Fruit fly (Drosophila melanogaster) whole organism, embryonic: ENCODE measurements around the gene CG32225.

Experiments used
- Adf1 ChIP-seq: fragments of 200-800 bp; sonication (Bioruptor generic); IDR thresholded peaks from 2 replicates; pipeline ENCODE4 v1.3.6; 2022; ENCODE audit warnings: missing biosample characterization, missing genetic modification characterization
- CG1024 ChIP-seq: fragments of 200-800 bp; sonication (Bioruptor generic); IDR thresholded peaks from 2 replicates; pipeline ENCODE4 v1.3.6; 2022; ENCODE audit warnings: missing biosample characterization, missing genetic modification characterization
- CG10274 ChIP-seq: fragments of 200-800 bp; sonication (Bioruptor generic); optimal IDR thresholded peaks from 3 replicates; lab custom pipeline; 2017; ENCODE audit warnings: missing biosample characterization, mild to moderate bottlenecking, missing genetic modification characterization
- CG10543 ChIP-seq: fragments of 200-800 bp; sonication (Bioruptor generic); optimal IDR thresholded peaks from 3 replicates; lab custom pipeline; 2017; ENCODE audit warnings: missing biosample characterization, mild to moderate bottlenecking, missing genetic modification characterization, moderate library complexity
- CG13287 ChIP-seq: fragments of 200-800 bp; sonication (Bioruptor generic); IDR thresholded peaks from 2 replicates; pipeline ENCODE4 v1.3.6; 2022; ENCODE audit warnings: missing biosample characterization, missing genetic modification characterization; ENCODE audit not compliant: partially characterized antibody
- CG13424 ChIP-seq: fragments of 200-800 bp; sonication (Bioruptor generic); optimal IDR thresholded peaks from 2 replicates; lab custom pipeline; 2019; ENCODE audit warnings: missing biosample characterization, mild to moderate bottlenecking, missing genetic modification characterization, moderate library complexity
- CG13624 ChIP-seq: fragments of 200-800 bp; sonication (Bioruptor generic); optimal IDR thresholded peaks from 2 replicates; lab custom pipeline; 2016; ENCODE audit warnings: missing biosample characterization, missing genetic modification characterization
- CG14860 ChIP-seq: fragments of 200-800 bp; sonication (Bioruptor generic); IDR thresholded peaks from 3 replicates; pipeline ENCODE4 v1.3.6; 2022; ENCODE audit warnings: missing biosample characterization, missing genetic modification characterization; ENCODE audit not compliant: partially characterized antibody
- CG15073 ChIP-seq: fragments of 200-800 bp; sonication (Bioruptor generic); optimal IDR thresholded peaks from 2 replicates; lab custom pipeline; 2016; ENCODE audit warnings: missing biosample characterization, missing genetic modification characterization
- CG15514 ChIP-seq: fragments of 200-800 bp; sonication (Bioruptor generic); optimal IDR thresholded peaks from 3 replicates; lab custom pipeline; 2017; ENCODE audit warnings: missing biosample characterization, missing genetic modification characterization, mild to moderate bottlenecking, moderate library complexity, missing genetic modification reagents
- CG18764 ChIP-seq: fragments of 200-800 bp; sonication (Bioruptor generic); optimal IDR thresholded peaks from 3 replicates; lab custom pipeline; 2016; ENCODE audit warnings: missing biosample characterization, missing genetic modification characterization
- CG2120 ChIP-seq: fragments of 200-800 bp; sonication (Bioruptor generic); optimal IDR thresholded peaks from 3 replicates; lab custom pipeline; 2016; ENCODE audit warnings: missing biosample characterization, missing genetic modification characterization
- CG3163 ChIP-seq: fragments of 200-800 bp; sonication (Bioruptor generic); optimal IDR thresholded peaks from 3 replicates; lab custom pipeline; 2016; ENCODE audit warnings: missing biosample characterization, missing genetic modification characterization
- CG34422 ChIP-seq: fragments of 200-800 bp; sonication (Bioruptor generic); IDR thresholded peaks from 3 replicates; pipeline ENCODE4 v1.3.6; 2022; ENCODE audit warnings: missing biosample characterization, missing genetic modification characterization
- CG3847 ChIP-seq: fragments of 200-800 bp; sonication (Bioruptor generic); IDR thresholded peaks from 2 replicates; pipeline ENCODE4 v1.3.6; 2022; ENCODE audit warnings: missing biosample characterization, missing genetic modification characterization
- CG4404 ChIP-seq: fragments of 200-800 bp; sonication (Bioruptor generic); IDR thresholded peaks from 2 replicates; pipeline ENCODE4 v1.3.6; 2022; ENCODE audit warnings: missing biosample characterization, missing genetic modification characterization
- CG6791 ChIP-seq: fragments of 200-800 bp; sonication (Bioruptor generic); IDR thresholded peaks from 3 replicates; pipeline ENCODE4 v1.3.6; 2022; ENCODE audit warnings: missing biosample characterization, missing genetic modification characterization; ENCODE audit not compliant: partially characterized antibody
- CG7786 ChIP-seq: fragments of 200-800 bp; sonication (Bioruptor generic); optimal IDR thresholded peaks from 2 replicates; lab custom pipeline; 2016; ENCODE audit warnings: missing biosample characterization, missing genetic modification characterization
- CG8478 ChIP-seq: fragments of >200 bp; optimal IDR thresholded peaks from 2 replicates; lab custom pipeline; 2018
- CG9797 ChIP-seq: fragments of 200-800 bp; sonication (Bioruptor generic); optimal IDR thresholded peaks from 3 replicates; lab custom pipeline; 2018; ENCODE audit warnings: missing biosample characterization, mild to moderate bottlenecking, missing genetic modification characterization
- CoRest ChIP-seq: fragments of 200-800 bp; sonication (Bioruptor generic); optimal IDR thresholded peaks from 3 replicates; lab custom pipeline; 2018; ENCODE audit warnings: missing biosample characterization, mild to moderate bottlenecking, missing genetic modification characterization, moderate library complexity
- D19B ChIP-seq: fragments of 200-800 bp; sonication (Bioruptor generic); optimal IDR thresholded peaks from 2 replicates; lab custom pipeline; 2017; ENCODE audit warnings: missing biosample characterization, mild to moderate bottlenecking, missing genetic modification characterization
- Ets97D ChIP-seq: fragments of 200-800 bp; sonication (Bioruptor generic); optimal IDR thresholded peaks from 3 replicates; lab custom pipeline; 2016; ENCODE audit warnings: missing biosample characterization, missing genetic modification characterization
- HLH54F ChIP-seq: fragments of 200-800 bp; sonication (Bioruptor generic); optimal IDR thresholded peaks from 3 replicates; lab custom pipeline; 2016; ENCODE audit warnings: missing biosample characterization, missing genetic modification characterization
- Hr39 ChIP-seq: fragments of >200 bp; optimal IDR thresholded peaks from 2 replicates; lab custom pipeline; 2017
- Mrtf ChIP-seq: fragments of 200-800 bp; sonication (Bioruptor generic); IDR thresholded peaks from 3 replicates; pipeline ENCODE4 v1.3.6; 2022; ENCODE audit warnings: missing biosample characterization, missing genetic modification characterization
- NK7.1 ChIP-seq: fragments of 200-800 bp; sonication (Bioruptor generic); optimal IDR thresholded peaks from 3 replicates; lab custom pipeline; 2016; ENCODE audit warnings: missing biosample characterization, missing genetic modification characterization
- Nf-YB ChIP-seq: fragments of 200-800 bp; sonication (Bioruptor generic); optimal IDR thresholded peaks from 3 replicates; lab custom pipeline; 2019; ENCODE audit warnings: missing biosample characterization, mild to moderate bottlenecking, missing genetic modification characterization, moderate library complexity
- Optix ChIP-seq: fragments of 200-800 bp; sonication (Bioruptor generic); IDR thresholded peaks from 3 replicates; pipeline ENCODE4 v1.3.6; 2022; ENCODE audit warnings: missing biosample characterization, missing genetic modification characterization
- Pdp1 ChIP-seq, 2 experiments: fragments of 200-800 bp; sonication (Bioruptor generic); optimal IDR thresholded peaks; 3 replicates each; lab custom pipeline; 2016; ENCODE audit warnings: missing biosample characterization in 2 of 2, missing genetic modification characterization in 2 of 2, mild to moderate bottlenecking in 1 of 2, moderate library complexity in 1 of 2
- Trl ChIP-seq, 3 experiments: fragments of >200 bp in 2 of 3; fragments of 200-800 bp in 1 of 3; sonication (Bioruptor generic) in 1 of 3; optimal IDR thresholded peaks; 2 replicates in 1 of 3; 3 replicates in 2 of 3; lab custom pipeline; 2016 to 2017; ENCODE audit warnings: missing biosample characterization in 1 of 3, missing genetic modification characterization in 1 of 3
- al ChIP-seq: fragments of 200-800 bp; sonication (Bioruptor generic); IDR thresholded peaks from 2 replicates; pipeline ENCODE4 v1.3.6; 2022; ENCODE audit warnings: missing biosample characterization, missing genetic modification characterization
- bbx ChIP-seq: fragments of 200-800 bp; sonication (Bioruptor generic); IDR thresholded peaks from 2 replicates; pipeline ENCODE4 v1.3.6; 2022; ENCODE audit warnings: missing biosample characterization, missing genetic modification characterization; ENCODE audit not compliant: partially characterized antibody
- cg ChIP-seq: fragments of 200-800 bp; sonication (Bioruptor generic); optimal IDR thresholded peaks from 3 replicates; lab custom pipeline; 2019; ENCODE audit warnings: missing biosample characterization, mild to moderate bottlenecking, missing genetic modification characterization, moderate library complexity
- chif ChIP-seq, 2 experiments: fragments of 200-800 bp; sonication (Bioruptor generic); optimal IDR thresholded peaks; 3 replicates each; lab custom pipeline; 2016; ENCODE audit warnings: missing biosample characterization in 2 of 2, missing genetic modification characterization in 2 of 2
- ci ChIP-seq: fragments of 200-800 bp; sonication (Bioruptor generic); IDR thresholded peaks from 3 replicates; pipeline ENCODE4 v1.3.6; 2022; ENCODE audit warnings: missing biosample characterization, missing genetic modification characterization
- corto ChIP-seq: fragments of 200-800 bp; sonication (Bioruptor generic); optimal IDR thresholded peaks from 2 replicates; lab custom pipeline; 2016; ENCODE audit warnings: missing biosample characterization, mild to moderate bottlenecking, missing genetic modification characterization, moderate library complexity
- danr ChIP-seq: fragments of 200-800 bp; sonication (Bioruptor generic); IDR thresholded peaks from 2 replicates; pipeline ENCODE4 v1.3.6; 2022; ENCODE audit warnings: missing biosample characterization, missing genetic modification characterization
- dmrt11E ChIP-seq: fragments of 200-800 bp; sonication (Bioruptor generic); optimal IDR thresholded peaks from 3 replicates; lab custom pipeline; 2018; ENCODE audit warnings: missing biosample characterization, mild to moderate bottlenecking, missing genetic modification characterization, moderate library complexity
- fd64A ChIP-seq: fragments of 200-800 bp; sonication (Bioruptor generic); optimal IDR thresholded peaks from 3 replicates; lab custom pipeline; 2018; ENCODE audit warnings: missing biosample characterization, mild to moderate bottlenecking, missing genetic modification characterization
- hbn ChIP-seq: fragments of 200-800 bp; sonication (Bioruptor generic); IDR thresholded peaks from 2 replicates; pipeline ENCODE4 v1.3.6; 2022; ENCODE audit warnings: missing biosample characterization, missing genetic modification characterization; ENCODE audit not compliant: partially characterized antibody
- ken ChIP-seq: fragments of 200-800 bp; sonication (Bioruptor generic); IDR thresholded peaks from 3 replicates; pipeline ENCODE4 v1.3.6; 2022; ENCODE audit warnings: missing biosample characterization, missing genetic modification characterization
- maf-S ChIP-seq: fragments of 200-800 bp; sonication (Bioruptor generic); optimal IDR thresholded peaks from 2 replicates; lab custom pipeline; 2016; ENCODE audit warnings: missing biosample characterization, missing genetic modification characterization
- pho ChIP-seq: fragments of 200-800 bp; sonication (Bioruptor generic); optimal IDR thresholded peaks from 2 replicates; lab custom pipeline; 2016; ENCODE audit warnings: missing biosample characterization, missing genetic modification characterization
- prd ChIP-seq, 3 experiments: fragments of >200 bp in 2 of 3; fragments of 200-800 bp in 1 of 3; sonication (Bioruptor generic) in 1 of 3; optimal IDR thresholded peaks in 2 of 3; IDR thresholded peaks in 1 of 3; 2 replicates in 2 of 3; 3 replicates in 1 of 3; pipeline versions ENCODE4 v1.3.6 to Lab custom; 2017 to 2022; ENCODE audit warnings: missing biosample characterization in 1 of 3, missing genetic modification characterization in 1 of 3
- ranshi ChIP-seq: fragments of 200-800 bp; sonication (Bioruptor generic); IDR thresholded peaks from 2 replicates; pipeline ENCODE4 v1.3.6; 2022; ENCODE audit warnings: missing biosample characterization, missing genetic modification characterization
- ro ChIP-seq: fragments of 200-800 bp; sonication (Bioruptor generic); IDR thresholded peaks from 2 replicates; pipeline ENCODE4 v1.3.6; 2022; ENCODE audit warnings: missing biosample characterization, missing genetic modification characterization
- tup ChIP-seq: fragments of 200-800 bp; sonication (Bioruptor generic); optimal IDR thresholded peaks from 2 replicates; lab custom pipeline; 2016; ENCODE audit warnings: missing biosample characterization, mild to moderate bottlenecking, missing genetic modification characterization, moderate library complexity
- twi ChIP-seq: fragments of 200-800 bp; optimal IDR thresholded peaks from 2 replicates; lab custom pipeline; 2019; ENCODE audit warnings: missing biosample characterization, mild to moderate bottlenecking, missing genetic modification characterization, moderate library complexity
- zen ChIP-seq: fragments of 200-800 bp; sonication (Bioruptor generic); optimal IDR thresholded peaks from 3 replicates; lab custom pipeline; 2018; ENCODE audit warnings: missing biosample characterization, mild to moderate bottlenecking, missing genetic modification characterization, moderate library complexity

The CG32225 gene

DNA sequence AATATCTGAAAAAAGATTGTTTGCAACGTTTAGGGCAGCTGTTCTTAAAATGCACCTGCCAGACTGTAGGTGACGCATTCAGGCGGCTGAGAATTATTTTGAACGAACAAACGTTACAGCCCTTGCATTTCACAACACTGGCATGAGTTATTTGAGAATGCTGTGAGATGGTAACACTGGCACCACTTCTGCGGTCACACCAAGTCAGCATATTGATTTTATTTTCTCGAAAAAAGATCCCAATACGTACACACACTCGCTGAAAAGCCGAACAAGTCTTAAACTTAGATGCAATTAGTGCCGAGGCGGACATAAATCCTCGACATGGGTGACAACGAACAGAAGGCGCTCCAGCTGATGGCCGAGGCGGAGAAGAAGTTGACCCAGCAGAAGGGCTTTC, 7.4 kb upstream of the CG32225 start, which contains the start of gene alphaSnap (continued):
- TF ChIP-seq CG3163 (GFP tag; lab: Kevin White, UChicago): no peak
- TF ChIP-seq corto (GFP tag; lab: Kevin White, UChicago): no peak
- TF ChIP-seq HLH54F (GFP tag; lab: Kevin White, UChicago): peak; percentile 31
- TF ChIP-seq CG18764 (GFP tag; lab: Kevin White, UChicago): no peak
- peak; percentile 36 for TF ChIP-seq CG7786 (GFP tag; lab: Kevin White, UChicago)
- TF ChIP-seq CG1024: no peak
- TF ChIP-seq cg: peak; percentile 4
- TF ChIP-seq Trl (optimal IDR thresholded peaks at IDR 0.05; lab: Kevin White, UChicago): no peak
- peak; percentile 36 for TF ChIP-seq Trl (GFP tag; optimal IDR thresholded peaks at IDR 0.05; lab: Kevin White, UChicago)
- no peak for TF ChIP-seq CG14860 (GFP tag; lab: Robert Waterston, UW)
- peak; percentile 57; the same call in 1 of the 2 replicates for TF ChIP-seq bbx (GFP tag; lab: Robert Waterston, UW)
- no peak for TF ChIP-seq NK7.1
- TF ChIP-seq al (GFP tag; lab: Robert Waterston, UW): no peak
- no peak for TF ChIP-seq CG8478 (lab: Kevin White, UChicago)
- peak; percentile 11 for TF ChIP-seq CG13424 (tag; lab: Kevin White, UChicago)
- TF ChIP-seq CoRest (tag; lab: Kevin White, UChicago): peak; percentile 57
- peak in 1 of 2 experiments; percentile 20 for TF ChIP-seq chif (GFP tag; optimal IDR thresholded peaks at IDR 0.05; lab: Kevin White, UChicago)
- 0 out of 2 replicates have a peak, but pooled peaks have one; percentile 6 for TF ChIP-seq Adf1 (GFP tag; lab: Robert Waterston, UW)
- peak; percentile 37; the same call in 1 of the 2 replicates for TF ChIP-seq CG13287 (GFP tag; lab: Robert Waterston, UW)
- TF ChIP-seq CG6791 (GFP tag; lab: Robert Waterston, UW): 0 out of 3 replicates have a peak, but pooled peaks have one; percentile 35
- TF ChIP-seq CG15073: no peak
- no peak for TF ChIP-seq Hr39 (lab: Kevin White, UChicago)
- no peak for TF ChIP-seq ro (GFP tag; lab: Robert Waterston, UW)
- peak; percentile 14 for TF ChIP-seq maf-S
- no peak for TF ChIP-seq fd64A (GFP tag; lab: Kevin White, UChicago)
- TF ChIP-seq ranshi: no peak
- TF ChIP-seq CG10543 (GFP tag; lab: Kevin White, UChicago): no peak
- peak; percentile 50 for TF ChIP-seq CG2120
- 0 out of 3 replicates have a peak, but pooled peaks have one; percentile 6 for TF ChIP-seq Optix (GFP tag; lab: Robert Waterston, UW)
- TF ChIP-seq Mrtf (GFP tag; lab: Robert Waterston, UW): no peak
- no peak for TF ChIP-seq prd (optimal IDR thresholded peaks at IDR 0.05; lab: Kevin White, UChicago)
- TF ChIP-seq prd (GFP tag; IDR thresholded peaks at IDR 0.05; lab: Robert Waterston, UW): no peak
- peak; percentile 8 for TF ChIP-seq dmrt11E (tag; lab: Kevin White, UChicago)
- no peak for TF ChIP-seq tup (GFP tag; lab: Kevin White, UChicago)
- TF ChIP-seq Pdp1 (GFP tag; optimal IDR thresholded peaks at IDR 0.05; lab: Kevin White, UChicago): peak in 1 of 2 experiments; percentile 55
- peak; percentile 46; the same call in 1 of the 2 replicates for TF ChIP-seq hbn
- TF ChIP-seq CG34422 (GFP tag; lab: Robert Waterston, UW): peak; percentile 32; the same call in 1 of the 3 replicates
- TF ChIP-seq CG13624 (GFP tag; lab: Kevin White, UChicago): peak; percentile 25
- peak; percentile 51 for TF ChIP-seq pho (GFP tag; lab: Kevin White, UChicago)
- peak; percentile 56 for TF ChIP-seq Ets97D
- TF ChIP-seq Nf-YB (GFP tag; lab: Kevin White, UChicago): no peak
- TF ChIP-seq CG9797: peak; percentile 96
- no peak for TF ChIP-seq CG10274 (GFP tag; lab: Kevin White, UChicago)
- no peak for TF ChIP-seq CG4404 (GFP tag; lab: Robert Waterston, UW)
- TF ChIP-seq ci (GFP tag; lab: Robert Waterston, UW): peak; percentile 50; the same call in 1 of the 3 replicates
- peak; percentile 74 for TF ChIP-seq CG15514
- no peak for TF ChIP-seq zen (tag; lab: Kevin White, UChicago)
- no peak for TF ChIP-seq danr (GFP tag; lab: Robert Waterston, UW)
- 0 out of 3 replicates have a peak, but pooled peaks have one; percentile 37 for TF ChIP-seq ken
- TF ChIP-seq CG3847 (GFP tag; lab: Robert Waterston, UW): peak; percentile 55
- no peak for TF ChIP-seq D19B (GFP tag; lab: Kevin White, UChicago)
- TF ChIP-seq twi: peak; percentile 19
